Fruit fly (Drosophila melanogaster): Measurements from ENCODE around the gene CG17475.

The CG17475 gene

DNA sequence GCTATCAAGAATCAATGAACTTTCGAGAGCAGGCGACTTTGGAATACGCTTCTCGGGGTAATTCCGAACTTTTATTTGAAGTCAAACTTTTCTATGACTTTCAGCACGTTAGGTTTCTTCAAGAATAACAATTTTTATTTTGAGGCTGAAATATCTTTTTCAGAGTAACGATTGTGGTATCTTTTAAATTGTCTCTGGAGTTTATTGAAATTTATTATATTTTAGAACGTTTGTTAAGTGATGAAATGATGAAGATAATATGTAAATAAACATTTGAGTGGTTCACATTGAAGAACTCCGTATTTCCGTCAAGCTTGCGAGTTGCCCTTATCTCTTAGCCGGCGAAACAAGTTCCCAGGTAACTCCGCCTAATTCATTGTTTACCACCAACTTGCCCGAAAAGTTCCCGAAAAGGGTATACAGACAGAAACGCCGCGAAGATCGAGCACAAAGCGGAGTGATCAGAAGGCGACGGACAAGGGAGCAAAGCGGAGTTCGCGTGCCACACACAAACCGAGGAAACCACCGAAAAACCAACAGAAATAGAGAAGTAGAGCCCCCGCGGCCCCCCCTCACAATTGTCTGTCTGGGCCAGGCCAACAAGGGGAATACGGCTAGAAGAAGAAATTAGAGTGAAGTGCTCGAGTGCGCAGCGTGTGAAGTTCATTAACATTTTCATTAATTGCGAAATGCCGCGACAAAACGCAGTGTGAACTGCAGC is 12.5 kb downstream of the CG17475 start:
- TF ChIP-seq CG12605 (GFP tag; IDR thresholded peaks at IDR 0.05) = no peak
- peak; percentile 52 for TF ChIP-seq CG34367 (tag; optimal IDR thresholded peaks at IDR 0.05)
- peak; percentile 6 for TF ChIP-seq CG13204 (GFP tag; optimal IDR thresholded peaks at IDR 0.05)
- TF ChIP-seq CG8159 (tag; optimal IDR thresholded peaks at IDR 0.05) = peak; percentile 63
- peak; percentile 37 for TF ChIP-seq CG8301 (tag; optimal IDR thresholded peaks at IDR 0.05)
- no peak for TF ChIP-seq CG32121 (GFP tag; IDR thresholded peaks at IDR 0.05)
- TF ChIP-seq CG9948 (tag; optimal IDR thresholded peaks at IDR 0.05) = peak; percentile 56
- TF ChIP-seq D1 (tag; optimal IDR thresholded peaks at IDR 0.05) = no peak
- peak; percentile 69 for TF ChIP-seq CG15710 (tag; optimal IDR thresholded peaks at IDR 0.05)
- peak; percentile 36; the same call in 1 of the 3 replicates for TF ChIP-seq CG4496 (GFP tag; IDR thresholded peaks at IDR 0.05)
- TF ChIP-seq CG10348 (GFP tag; IDR thresholded peaks at IDR 0.05) = no peak
- TF ChIP-seq CG17806 (tag; optimal IDR thresholded peaks at IDR 0.05) = peak; percentile 7
- TF ChIP-seq Pif1B (GFP tag; optimal IDR thresholded peaks at IDR 0.05) = peak; percentile 32
- TF ChIP-seq CG14655 (GFP tag; optimal IDR thresholded peaks at IDR 0.05) = peak; percentile 60
- TF ChIP-seq gl (tag; optimal IDR thresholded peaks at IDR 0.05) = no peak
- 0 out of 3 replicates have a peak, but pooled peaks have one; percentile 47 for TF ChIP-seq fd96Ca (GFP tag; IDR thresholded peaks at IDR 0.05)
- TF ChIP-seq rn (GFP tag; IDR thresholded peaks at IDR 0.05) = no peak
- no peak for TF ChIP-seq Ets98B (GFP tag; IDR thresholded peaks at IDR 0.05)
- TF ChIP-seq Pif1A (GFP tag; optimal IDR thresholded peaks at IDR 0.05) = peak; percentile 12
- peak; percentile 80 for TF ChIP-seq EcR (GFP tag; optimal IDR thresholded peaks at IDR 0.05)
- peak; percentile 66 for TF ChIP-seq Snoo (tag; optimal IDR thresholded peaks at IDR 0.05)

DNA sequence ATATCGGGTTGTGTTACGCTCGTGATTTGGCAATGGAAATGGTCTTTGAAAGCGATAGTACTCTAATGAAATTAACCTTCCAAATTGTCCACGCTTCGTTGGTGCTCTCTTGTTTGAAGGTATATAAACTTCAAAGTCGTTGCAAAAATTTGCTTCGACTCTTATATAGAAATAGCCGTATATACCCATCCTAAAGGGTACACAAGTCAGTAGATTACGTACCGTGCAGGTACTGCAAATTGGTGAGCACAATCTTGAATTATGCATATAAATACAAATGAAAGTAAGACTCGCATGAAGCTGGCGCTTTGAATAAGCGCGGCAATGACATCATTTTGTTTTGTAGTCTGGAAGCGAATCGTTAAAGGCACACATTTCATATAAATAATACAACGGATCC is 14.0 kb downstream of the CG17475 start:
- TF ChIP-seq CG17806 (tag; optimal IDR thresholded peaks at IDR 0.05) = peak; percentile 14
- TF ChIP-seq Snoo (tag; optimal IDR thresholded peaks at IDR 0.05) = no peak
- no peak for TF ChIP-seq CG34367 (tag; optimal IDR thresholded peaks at IDR 0.05)
- TF ChIP-seq EcR (GFP tag; optimal IDR thresholded peaks at IDR 0.05) = no peak
- TF ChIP-seq CG4496 (GFP tag; IDR thresholded peaks at IDR 0.05) = peak; percentile 46; the same call in 2 of the 3 replicates
- no peak for TF ChIP-seq Ets98B (GFP tag; IDR thresholded peaks at IDR 0.05)
- no peak for TF ChIP-seq CG32121 (GFP tag; IDR thresholded peaks at IDR 0.05)
- TF ChIP-seq rn (GFP tag; IDR thresholded peaks at IDR 0.05) = no peak
- TF ChIP-seq gl (tag; optimal IDR thresholded peaks at IDR 0.05) = no peak
- TF ChIP-seq fd96Ca (GFP tag; IDR thresholded peaks at IDR 0.05) = no peak
- no peak for TF ChIP-seq CG13204 (GFP tag; optimal IDR thresholded peaks at IDR 0.05)
- no peak for TF ChIP-seq Pif1B (GFP tag; optimal IDR thresholded peaks at IDR 0.05)
- TF ChIP-seq CG12605 (GFP tag; IDR thresholded peaks at IDR 0.05) = no peak
- TF ChIP-seq CG8159 (tag; optimal IDR thresholded peaks at IDR 0.05) = peak; percentile 43
- TF ChIP-seq CG10348 (GFP tag; IDR thresholded peaks at IDR 0.05) = no peak
- no peak for TF ChIP-seq CG15710 (tag; optimal IDR thresholded peaks at IDR 0.05)
- no peak for TF ChIP-seq CG8301 (tag; optimal IDR thresholded peaks at IDR 0.05)
- TF ChIP-seq CG9948 (tag; optimal IDR thresholded peaks at IDR 0.05) = no peak
- TF ChIP-seq CG14655 (GFP tag; optimal IDR thresholded peaks at IDR 0.05) = no peak
- TF ChIP-seq Pif1A (GFP tag; optimal IDR thresholded peaks at IDR 0.05) = no peak
- no peak for TF ChIP-seq D1 (tag; optimal IDR thresholded peaks at IDR 0.05)

DNA sequence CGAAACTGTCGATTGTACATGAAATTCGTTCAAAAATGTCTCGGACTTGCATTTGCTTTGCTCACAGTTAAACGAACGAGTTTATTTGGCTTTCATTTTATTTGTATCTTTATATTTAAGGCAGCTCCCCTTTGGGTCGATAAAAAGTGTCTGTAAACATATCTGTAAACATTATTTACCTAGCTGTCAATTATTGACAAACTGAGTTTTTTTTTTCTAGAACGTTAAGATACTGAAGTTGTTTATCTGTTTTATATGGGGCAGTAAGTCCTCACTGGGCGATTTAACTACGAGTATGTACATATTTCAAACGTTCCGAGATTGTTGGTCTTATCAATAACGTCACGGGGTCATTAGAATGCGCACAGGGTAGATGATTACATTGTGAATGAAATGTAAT is 14.6 kb downstream of the CG17475 start:
- TF ChIP-seq Ets98B (GFP tag; IDR thresholded peaks at IDR 0.05) = no peak
- no peak for TF ChIP-seq CG12605 (GFP tag; IDR thresholded peaks at IDR 0.05)
- TF ChIP-seq CG4496 (GFP tag; IDR thresholded peaks at IDR 0.05) = no peak
- no peak for TF ChIP-seq CG10348 (GFP tag; IDR thresholded peaks at IDR 0.05)
- no peak for TF ChIP-seq CG32121 (GFP tag; IDR thresholded peaks at IDR 0.05)
- TF ChIP-seq CG34367 (tag; optimal IDR thresholded peaks at IDR 0.05) = no peak

DNA sequence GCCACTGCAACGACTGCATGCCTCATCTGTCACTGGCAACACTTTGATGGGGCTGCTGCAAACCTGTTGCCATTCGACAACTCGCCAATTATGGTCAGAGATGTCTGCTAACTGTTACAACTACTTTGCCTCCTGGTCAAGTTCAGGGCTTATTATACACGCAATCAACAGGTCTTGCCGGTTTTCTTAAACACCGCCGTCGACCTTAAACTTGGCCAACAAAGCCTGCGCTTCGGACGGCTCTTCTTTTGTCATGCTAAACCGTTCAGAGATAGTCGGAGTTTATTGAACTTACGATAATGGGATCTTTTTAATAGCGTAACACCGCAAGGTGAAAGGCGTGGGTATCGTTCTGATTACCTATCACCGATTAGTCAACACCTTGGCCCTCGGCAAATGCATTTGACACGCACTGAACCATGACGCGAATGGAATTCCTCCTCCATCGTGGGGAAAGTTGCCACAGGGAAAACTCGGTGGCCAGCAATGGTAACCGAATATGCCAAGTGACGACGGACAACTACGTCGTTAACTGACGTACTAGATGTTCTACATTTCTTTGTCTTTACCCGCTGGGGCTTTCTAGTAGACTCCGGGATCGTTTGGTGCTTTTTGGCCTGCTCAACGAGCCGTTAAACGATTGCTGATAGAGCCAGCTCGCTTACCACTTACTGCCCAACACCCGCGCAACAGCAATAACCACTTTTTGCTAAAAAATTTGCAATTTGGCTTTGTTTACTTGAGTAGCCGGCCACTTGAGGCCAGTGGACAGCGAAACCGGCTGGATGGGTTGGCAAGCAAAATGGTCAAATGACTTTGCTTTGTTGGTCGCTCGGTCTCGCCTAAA is 19.1 kb downstream of the CG17475 start:
- TF ChIP-seq EcR (GFP tag; optimal IDR thresholded peaks at IDR 0.05) = peak; percentile 96
- no peak for TF ChIP-seq CG12605 (GFP tag; IDR thresholded peaks at IDR 0.05)
- TF ChIP-seq fd96Ca (GFP tag; IDR thresholded peaks at IDR 0.05) = no peak
- TF ChIP-seq CG8301 (tag; optimal IDR thresholded peaks at IDR 0.05) = no peak

DNA sequence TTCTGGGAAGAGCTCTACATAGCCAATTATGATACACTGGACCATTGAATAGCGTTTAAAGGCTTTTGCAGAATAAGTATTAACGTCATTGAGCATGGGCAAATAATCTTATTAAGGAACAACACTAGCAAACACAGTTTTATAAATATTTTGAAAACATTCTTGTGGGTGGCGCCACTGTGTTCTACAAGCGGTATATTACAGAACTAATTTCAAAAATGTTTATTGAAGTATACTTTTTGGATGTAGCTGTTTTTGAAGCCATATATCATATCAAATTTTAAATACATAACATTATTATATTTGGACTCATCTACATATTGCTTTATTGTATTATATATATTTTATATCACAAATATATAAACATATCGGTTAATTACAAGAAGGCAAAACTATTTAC is 21.3 kb downstream of the CG17475 start:
- TF ChIP-seq Pif1B (GFP tag; optimal IDR thresholded peaks at IDR 0.05) (no peak), Ets98B (GFP tag; IDR thresholded peaks at IDR 0.05) (no peak), CG9948 (tag; optimal IDR thresholded peaks at IDR 0.05) (no peak), gl (tag; optimal IDR thresholded peaks at IDR 0.05) (no peak), CG8301 (tag; optimal IDR thresholded peaks at IDR 0.05) (no peak), CG10348 (GFP tag; IDR thresholded peaks at IDR 0.05) (no peak)
